Worm (Caenorhabditis elegans) whole organism, L4/young adult: ENCODE data around the gene srj-23.

Experiments used
- W03F9.2 ChIP-seq: fragments of 150-350 bp; optimal IDR thresholded peaks from 2 replicates; lab custom pipeline; 2014; ENCODE audit warnings: missing biosample characterization, missing genetic modification characterization
- dao-5 ChIP-seq: sonication (generic microtip); optimal IDR thresholded peaks from 2 replicates; lab custom pipeline; 2016; ENCODE audit warnings: missing genotype, missing genetic modification characterization, moderate library complexity, missing compliant biosample characterization
- him-1 ChIP-seq: sonication (generic microtip); optimal IDR thresholded peaks from 2 replicates; lab custom pipeline; 2016; ENCODE audit warnings: missing genotype, missing genetic modification reagents, missing genetic modification characterization, missing compliant biosample characterization

srj-23 gene

ce11 chrV:1438205-1438604, 13.2 kb upstream of the srj-23 start:
- TF ChIP-seq dao-5 (tag; lab: Kevin White, UChicago) (no peak), him-1 (tag; lab: Kevin White, UChicago) (no peak), W03F9.2 (no peak)

ce11 chrV:1438832-1439231, 12.6 kb upstream of the srj-23 start, which contains the start of gene R09B5.11:
R09B5.11 (plus strand) TSS chrV:1439205.
- no peak for TF ChIP-seq him-1 (tag; lab: Kevin White, UChicago)
- no peak for TF ChIP-seq dao-5 (tag; lab: Kevin White, UChicago)
- TF ChIP-seq W03F9.2, result no peak

DNA sequence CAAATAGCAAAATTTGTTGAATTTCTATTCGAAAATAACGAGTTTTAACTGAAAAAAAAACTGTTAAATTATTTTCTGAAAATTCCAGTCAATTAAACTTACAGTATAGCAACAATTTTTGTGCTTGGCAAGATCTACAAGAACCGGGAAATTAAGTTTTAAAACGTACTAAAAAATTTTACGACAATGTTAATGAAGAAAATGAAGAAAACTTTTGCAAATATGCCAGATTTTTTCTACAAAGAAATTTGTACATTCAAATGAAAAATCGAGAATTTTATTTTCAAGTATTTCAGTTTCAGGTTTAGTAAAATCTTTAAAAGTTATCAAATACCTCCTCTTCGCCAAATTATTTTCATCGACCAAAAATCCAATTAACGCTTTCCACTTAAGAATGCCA, 9.4 kb upstream of the srj-23 start, which contains the start of gene cnc-11:
cnc-11 (plus strand) TSS at position 301 of the 400 bp plus-strand sequence.
- TF ChIP-seq dao-5 (tag; lab: Kevin White, UChicago) (no peak), W03F9.2 (no peak), him-1 (tag; lab: Kevin White, UChicago) (no peak)

ce11 chrV:1444180-1444579, 7.3 kb upstream of the srj-23 start, which contains the start of gene cnc-1:
cnc-1 (minus strand) TSS chrV:1444280.
- no peak for TF ChIP-seq W03F9.2
- no peak for TF ChIP-seq him-1 (tag; lab: Kevin White, UChicago)
- no peak for TF ChIP-seq dao-5 (tag; lab: Kevin White, UChicago)

DNA sequence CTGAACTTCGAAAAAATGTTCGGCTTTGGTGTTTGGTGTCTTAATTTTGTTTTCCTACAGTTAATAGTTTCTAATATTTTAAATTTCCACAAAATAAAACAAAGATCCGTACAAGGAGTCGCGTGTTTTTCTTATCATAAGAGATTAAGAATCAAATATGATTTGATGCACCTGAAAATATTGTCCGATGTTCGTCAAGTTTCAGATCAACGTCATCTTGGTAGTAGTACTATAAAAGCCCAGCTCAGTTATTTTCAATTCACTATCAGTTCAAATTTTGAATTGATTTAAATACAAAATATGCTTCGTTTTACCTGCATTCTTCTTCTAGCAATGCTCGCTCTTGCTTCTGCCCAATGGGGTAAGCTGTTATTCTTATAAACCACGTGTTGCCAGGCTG, 6.4 kb upstream of the srj-23 start, which contains the start of gene cnc-5:
cnc-5 (plus strand) TSS at position 301 of the 400 bp plus-strand sequence.
- TF ChIP-seq dao-5 (tag; lab: Kevin White, UChicago), result no peak
- TF ChIP-seq him-1 (tag; lab: Kevin White, UChicago), result no peak
- TF ChIP-seq W03F9.2, result no peak

ce11 chrV:1447079-1447478, 4.4 kb upstream of the srj-23 start, which contains the start of gene cnc-4:
cnc-4 (plus strand) TSS chrV:1447195.
- TF ChIP-seq W03F9.2, result no peak

- TF ChIP-seq dao-5 (tag; lab: Kevin White, UChicago) (no peak), W03F9.2 (no peak), him-1 (tag; lab: Kevin White, UChicago) (no peak)
Measured at ce11 chrV:1447724-1448123, 3.7 kb upstream of the srj-23 start, which contains the start of gene cnc-3. cnc-3 (plus strand) TSS chrV:1448004.

DNA sequence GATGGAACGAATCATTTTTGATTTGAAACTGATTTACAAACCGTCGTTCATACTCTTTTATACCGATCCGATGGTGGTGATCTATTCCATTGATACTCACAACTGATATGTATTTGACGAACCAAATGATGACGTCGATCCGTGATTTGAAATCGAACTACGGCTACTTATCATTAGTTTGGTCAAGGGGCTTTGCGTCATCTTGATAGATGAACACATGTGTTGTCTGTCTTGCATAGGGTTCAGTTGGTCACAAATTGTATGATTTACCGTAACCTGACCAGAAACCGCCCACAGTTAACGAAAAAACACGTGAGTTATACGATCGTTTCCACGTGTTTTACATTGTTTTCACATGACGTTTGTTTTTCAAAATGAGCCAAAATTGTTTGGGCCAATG, 1.3 kb upstream of the srj-23 start, which contains the start of gene cnc-2:
cnc-2 (minus strand) TSS at position 24 of the 400 bp plus-strand sequence.
- no peak for TF ChIP-seq him-1 (tag; lab: Kevin White, UChicago)
- no peak for TF ChIP-seq W03F9.2
- TF ChIP-seq dao-5 (tag; lab: Kevin White, UChicago), result no peak

DNA sequence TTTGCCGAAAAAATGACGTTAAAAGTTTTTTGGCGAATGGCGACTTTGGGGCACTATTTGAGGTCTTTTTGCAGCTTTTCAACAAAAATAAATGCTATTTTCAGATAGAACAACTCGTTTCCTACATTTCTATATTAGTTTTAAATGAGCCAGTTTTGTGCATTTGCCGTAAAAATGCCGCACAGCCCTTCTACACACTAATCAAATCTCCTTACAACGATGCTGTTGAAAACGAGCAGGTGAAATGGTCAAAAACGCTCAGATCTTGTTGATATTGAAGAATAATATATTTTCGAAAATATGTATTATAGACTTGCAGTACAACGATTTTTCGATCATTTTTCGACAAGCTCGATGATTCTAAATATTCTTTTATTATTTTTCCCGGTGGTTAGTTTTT, 3.3 kb downstream of the srj-23 start, which contains the start of gene chil-14:
chil-14 (plus strand) TSS at position 301 of the 400 bp plus-strand sequence.
- TF ChIP-seq him-1 (tag; lab: Kevin White, UChicago) (no peak), W03F9.2 (no peak), dao-5 (tag; lab: Kevin White, UChicago) (no peak)

ce11 chrV:1455280-1455679, 3.8 kb downstream of the srj-23 start:
- TF ChIP-seq him-1 (tag; lab: Kevin White, UChicago) (no peak), W03F9.2 (no peak), dao-5 (tag; lab: Kevin White, UChicago) (no peak)

ce11 chrV:1456614-1457013, 5.2 kb downstream of the srj-23 start:
- TF ChIP-seq W03F9.2 (no peak), him-1 (tag; lab: Kevin White, UChicago) (no peak), dao-5 (tag; lab: Kevin White, UChicago) (no peak)

ce11 chrV:1459374-1459926, 8.0 kb downstream of the srj-23 start:
- TF ChIP-seq him-1 (tag; lab: Kevin White, UChicago) (no peak), W03F9.2 (no peak), dao-5 (tag; lab: Kevin White, UChicago) (no peak)

DNA sequence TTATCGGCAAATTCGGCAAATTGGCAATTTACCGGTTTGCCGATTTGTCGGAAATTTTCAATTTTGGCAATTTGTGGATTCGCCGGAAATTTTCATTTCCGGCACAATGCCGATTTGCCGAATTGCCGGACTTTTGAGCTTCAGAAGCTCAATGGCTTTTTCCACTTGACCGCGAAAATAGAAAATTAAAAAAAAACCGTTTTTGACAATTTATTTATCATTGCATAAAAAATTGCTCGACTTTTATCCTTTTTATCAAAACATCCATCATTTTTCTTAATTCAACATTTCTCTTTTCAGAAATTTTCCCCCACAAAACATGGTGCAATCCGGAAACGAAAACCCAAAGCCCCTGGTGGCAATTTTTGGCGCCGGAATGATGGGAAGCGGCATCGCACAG, 8.6 kb downstream of the srj-23 start, which contains the start of gene hacd-1:
hacd-1 (plus strand) TSS at position 301 of the 400 bp plus-strand sequence.
- TF ChIP-seq W03F9.2 (no peak), dao-5 (tag; lab: Kevin White, UChicago) (no peak), him-1 (tag; lab: Kevin White, UChicago) (no peak)

- TF ChIP-seq W03F9.2 (no peak), dao-5 (tag; lab: Kevin White, UChicago) (no peak), him-1 (tag; lab: Kevin White, UChicago) (no peak)
Measured at ce11 chrV:1464543-1465040, 13.2 kb downstream of the srj-23 start, which contains the start of the genes fpn-1.2 and pqn-54. fpn-1.2 (minus strand) TSS chrV:1464699. pqn-54 (plus strand) TSS chrV:1464990.
